Worm (Caenorhabditis elegans) whole organism, early embryonic: ENCODE results near the gene srw-121.

Experiments
- B0310.2 ChIP-seq: sonication (generic microtip); optimal IDR thresholded peaks from 2 replicates; lab custom pipeline; 2016; ENCODE audit warnings: mild to moderate bottlenecking, missing genetic modification characterization, missing compliant biosample characterization
- F13C5.2 ChIP-seq: sonication (generic microtip); optimal IDR thresholded peaks from 2 replicates; lab custom pipeline; 2017; ENCODE audit warnings: mild to moderate bottlenecking, missing genetic modification characterization, inconsistent platforms, missing compliant biosample characterization
- aly-1 ChIP-seq: sonication (generic microtip); optimal IDR thresholded peaks from 2 replicates; lab custom pipeline; 2016; ENCODE audit warnings: missing genetic modification characterization, missing compliant biosample characterization
- ama-1 ChIP-seq: fragments of 150-350 bp; optimal IDR thresholded peaks from 2 replicates; lab custom pipeline; 2014
- ceh-36 ChIP-seq: sonication (generic microtip); optimal IDR thresholded peaks from 2 replicates; lab custom pipeline; 2016; ENCODE audit warnings: missing genetic modification characterization, inconsistent platforms, missing compliant biosample characterization
- ets-7 ChIP-seq: sonication (generic microtip); optimal IDR thresholded peaks from 2 replicates; lab custom pipeline; 2016; ENCODE audit warnings: missing genotype, missing genetic modification characterization, missing compliant biosample characterization
- flt-1 ChIP-seq: fragments of 200-800 bp; sonication (Bioruptor generic); IDR thresholded peaks from 2 replicates; pipeline ENCODE4 v1.3.6; 2022; ENCODE audit warnings: missing genetic modification characterization, missing compliant biosample characterization
- hmbx-1 ChIP-seq: sonication (generic microtip); optimal IDR thresholded peaks from 2 replicates; lab custom pipeline; 2016; ENCODE audit warnings: mild to moderate bottlenecking, missing genetic modification characterization, missing compliant biosample characterization
- hmg-4 ChIP-seq: fragments of 200-800 bp; sonication (Bioruptor generic); optimal IDR thresholded peaks from 2 replicates; lab custom pipeline; 2018; ENCODE audit warnings: mild to moderate bottlenecking, missing genetic modification characterization, missing compliant biosample characterization
- hnd-1 ChIP-seq: sonication (generic microtip); optimal IDR thresholded peaks from 2 replicates; lab custom pipeline; 2016; ENCODE audit warnings: missing genetic modification characterization, missing compliant biosample characterization
- pes-1 ChIP-seq: fragments of 200-800 bp; sonication (Bioruptor generic); IDR thresholded peaks from 2 replicates; pipeline ENCODE4 v1.3.6; 2022; ENCODE audit warnings: missing genetic modification reagents, missing genetic modification characterization, missing compliant biosample characterization
- sea-1 ChIP-seq: fragments of 200-800 bp; sonication (Bioruptor generic); conservative IDR thresholded peaks from 2 replicates; pipeline ENCODE4 v1.3.6; 2022; ENCODE audit warnings: missing genetic modification characterization, missing compliant biosample characterization
- tbx-37 ChIP-seq: fragments of 200-800 bp; sonication (Bioruptor generic); conservative IDR thresholded peaks from 2 replicates; pipeline ENCODE4 v1.3.6; 2022; ENCODE audit warnings: missing genetic modification reagents, missing genetic modification characterization, missing compliant biosample characterization

Gene srw-121

DNA sequence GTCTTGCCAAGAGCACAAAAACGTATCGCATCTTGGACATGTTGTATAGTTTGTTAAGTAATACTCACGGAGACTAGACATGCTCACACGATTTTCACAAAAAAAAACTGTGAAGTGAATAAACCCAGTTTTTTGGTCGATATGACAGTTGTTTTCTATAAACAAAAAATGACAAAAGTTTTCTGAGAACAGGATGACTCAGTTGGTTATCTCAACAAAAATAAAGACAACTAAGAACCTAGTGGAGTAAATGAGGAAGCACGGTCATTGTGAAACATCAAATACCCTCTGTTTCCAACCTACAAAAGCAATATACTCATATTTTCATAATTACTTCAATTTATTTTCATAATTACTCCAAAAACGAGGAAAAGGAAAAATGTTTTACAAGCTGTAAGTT is 45.8 kb downstream of the srw-121 start, which contains the start of gene srh-87:
TSS of gene srh-87 (minus strand) at position 101 of the 400 bp plus-strand sequence.
- no peak for TF ChIP-seq flt-1 (GFP tag; lab: Robert Waterston, UW)
- no peak for TF ChIP-seq hnd-1 (tag; lab: Kevin White, UChicago)
- TF ChIP-seq F13C5.2 = no peak
- no peak for TF ChIP-seq hmg-4
- no peak for TF ChIP-seq ets-7 (tag; lab: Kevin White, UChicago)
- TF ChIP-seq ceh-36 (tag; lab: Kevin White, UChicago) = no peak
- TF ChIP-seq hmbx-1 (tag; lab: Kevin White, UChicago) = no peak
- no peak for TF ChIP-seq sea-1 (GFP tag; lab: Robert Waterston, UW)
- TF ChIP-seq pes-1 (GFP tag; lab: Robert Waterston, UW) = no peak
- no peak for TF ChIP-seq tbx-37 (GFP tag; lab: Robert Waterston, UW)

DNA sequence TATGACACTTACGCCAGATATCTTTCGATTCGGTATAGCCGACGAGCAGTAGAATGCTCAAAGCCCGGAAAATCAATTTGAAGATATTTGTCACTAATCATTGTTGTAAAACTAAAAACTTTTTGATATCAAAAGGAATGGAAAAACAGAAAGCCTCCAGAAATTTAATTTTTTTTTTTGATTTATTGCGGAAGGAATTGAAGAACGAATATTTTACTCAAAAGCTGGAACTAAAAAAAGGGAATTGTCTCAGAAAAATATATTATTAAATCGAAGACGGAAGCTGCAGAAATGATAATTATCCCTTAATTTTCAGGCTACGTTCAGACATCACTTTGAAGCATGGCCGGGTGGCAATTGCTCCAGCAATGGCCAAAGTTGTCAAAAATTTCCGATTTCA is 47.5 kb downstream of the srw-121 start, which contains the start of gene srw-137:
TSS of gene srw-137 (minus strand) at position 101 of the 400 bp plus-strand sequence.
- TF ChIP-seq hmg-4 = no peak
- no peak for TF ChIP-seq flt-1 (GFP tag; lab: Robert Waterston, UW)
- TF ChIP-seq hmbx-1 (tag; lab: Kevin White, UChicago) = no peak
- TF ChIP-seq ceh-36 (tag; lab: Kevin White, UChicago) = no peak
- TF ChIP-seq B0310.2 (tag; lab: Kevin White, UChicago) = no peak

ce11 chrV:2942247-2942646 is 49.1 kb downstream of the srw-121 start:
- TF ChIP-seq ama-1 (lab: Kevin White, UChicago) (no peak), sea-1 (GFP tag; lab: Robert Waterston, UW) (no peak)

DNA sequence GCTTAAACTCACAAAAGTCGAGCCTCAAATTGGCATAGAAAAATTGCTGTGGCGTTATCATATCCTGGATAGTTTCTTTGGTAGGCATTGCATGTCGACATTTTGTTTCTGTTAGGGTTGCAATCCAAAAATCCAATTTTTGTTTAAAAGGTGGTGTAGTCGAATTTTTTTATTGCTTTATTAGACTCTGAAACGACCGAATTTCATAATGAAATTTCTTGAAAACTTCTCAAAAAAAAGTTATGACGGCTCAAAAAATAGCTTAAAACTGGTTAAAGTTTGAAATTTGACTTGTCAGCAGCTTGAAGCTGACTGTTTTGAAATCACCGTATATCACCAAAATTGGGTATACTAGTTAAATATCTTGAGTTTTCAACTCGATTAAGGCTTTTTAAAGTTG is 50.0 kb downstream of the srw-121 start, which contains the start of gene srw-143:
TSS of gene srw-143 (minus strand) at position 101 of the 400 bp plus-strand sequence.
- TF ChIP-seq hnd-1 (tag; lab: Kevin White, UChicago) (no peak), aly-1 (tag; lab: Kevin White, UChicago) (no peak), F13C5.2 (no peak)
